Fruit fly (Drosophila melanogaster) whole organism, embryonic: ENCODE data around the gene CG12581.

Experiments used
- B-H2 ChIP-seq: fragments of 200-800 bp; sonication (Bioruptor generic); optimal IDR thresholded peaks from 2 replicates; lab custom pipeline; 2018; ENCODE audit warnings: missing biosample characterization, mild to moderate bottlenecking, missing genetic modification characterization
- CG12219 ChIP-seq: fragments of 200-800 bp; sonication (Bioruptor generic); optimal IDR thresholded peaks from 3 replicates; lab custom pipeline; 2018; ENCODE audit warnings: missing biosample characterization, mild to moderate bottlenecking, missing genetic modification characterization
- CG1233 ChIP-seq: fragments of 200-800 bp; sonication (Bioruptor generic); optimal IDR thresholded peaks from 4 replicates; lab custom pipeline; 2018; ENCODE audit warnings: missing biosample characterization, mild to moderate bottlenecking, missing genetic modification characterization
- CG13123 ChIP-seq: fragments of 200-800 bp; sonication (Bioruptor generic); optimal IDR thresholded peaks from 2 replicates; lab custom pipeline; 2016; ENCODE audit warnings: missing biosample characterization, missing genetic modification characterization
- CG15696 ChIP-seq: fragments of 200-800 bp; sonication (Bioruptor generic); optimal IDR thresholded peaks from 2 replicates; lab custom pipeline; 2019; ENCODE audit warnings: missing biosample characterization, mild to moderate bottlenecking, missing genetic modification characterization, moderate library complexity
- CG16815 ChIP-seq: fragments of 200-800 bp; sonication (Bioruptor generic); optimal IDR thresholded peaks from 3 replicates; lab custom pipeline; 2017; ENCODE audit warnings: missing biosample characterization, mild to moderate bottlenecking, missing genetic modification characterization
- CG17186 ChIP-seq: fragments of 200-800 bp; sonication (Bioruptor generic); optimal IDR thresholded peaks from 3 replicates; lab custom pipeline; 2017; ENCODE audit warnings: missing biosample characterization, missing genetic modification reagents, missing genetic modification characterization
- CG17385 ChIP-seq: fragments of 200-800 bp; sonication (Bioruptor generic); optimal IDR thresholded peaks from 3 replicates; lab custom pipeline; 2018; ENCODE audit warnings: missing biosample characterization, mild to moderate bottlenecking, missing genetic modification characterization
- CG18764 ChIP-seq: fragments of 200-800 bp; sonication (Bioruptor generic); optimal IDR thresholded peaks from 3 replicates; lab custom pipeline; 2016; ENCODE audit warnings: missing biosample characterization, missing genetic modification characterization
- CG31224 ChIP-seq: fragments of 200-800 bp; sonication (Bioruptor generic); IDR thresholded peaks from 2 replicates; pipeline ENCODE4 v1.3.6; 2022; ENCODE audit warnings: missing biosample characterization, missing genetic modification characterization
- CG31365 ChIP-seq: fragments of 200-800 bp; sonication (Bioruptor generic); optimal IDR thresholded peaks from 2 replicates; lab custom pipeline; 2018; ENCODE audit warnings: missing biosample characterization, mild to moderate bottlenecking, missing genetic modification characterization
- CG3163 ChIP-seq: fragments of 200-800 bp; sonication (Bioruptor generic); optimal IDR thresholded peaks from 3 replicates; lab custom pipeline; 2016; ENCODE audit warnings: missing biosample characterization, missing genetic modification characterization
- CG6654 ChIP-seq: fragments of 200-800 bp; sonication (Bioruptor generic); optimal IDR thresholded peaks from 2 replicates; lab custom pipeline; 2017; ENCODE audit warnings: missing biosample characterization, mild to moderate bottlenecking, missing genetic modification characterization
- CG9876 ChIP-seq: fragments of 200-800 bp; sonication (Bioruptor generic); optimal IDR thresholded peaks from 2 replicates; lab custom pipeline; 2016; ENCODE audit warnings: missing biosample characterization, missing genetic modification characterization
- Camta ChIP-seq: fragments of 200-800 bp; sonication (Bioruptor generic); optimal IDR thresholded peaks from 2 replicates; lab custom pipeline; 2016; ENCODE audit warnings: missing biosample characterization, missing genetic modification characterization
- D19A ChIP-seq: fragments of 200-800 bp; optimal IDR thresholded peaks from 3 replicates; lab custom pipeline; 2019; ENCODE audit warnings: missing biosample characterization, mild to moderate bottlenecking, missing genetic modification characterization, moderate library complexity
- D19B ChIP-seq: fragments of 200-800 bp; sonication (Bioruptor generic); optimal IDR thresholded peaks from 2 replicates; lab custom pipeline; 2017; ENCODE audit warnings: missing biosample characterization, mild to moderate bottlenecking, missing genetic modification characterization
- Dad ChIP-seq: fragments of 200-800 bp; sonication (Bioruptor generic); optimal IDR thresholded peaks from 3 replicates; lab custom pipeline; 2016; ENCODE audit warnings: missing biosample characterization, missing genetic modification characterization
- Dip2 ChIP-seq: fragments of 200-800 bp; sonication (Bioruptor generic); IDR thresholded peaks from 2 replicates; pipeline ENCODE4 v1.3.6; 2022; ENCODE audit warnings: missing biosample characterization, missing genetic modification characterization
- Doc3 ChIP-seq: fragments of 200-800 bp; sonication (Bioruptor generic); IDR thresholded peaks from 3 replicates; pipeline ENCODE4 v1.3.6; 2022; ENCODE audit warnings: missing biosample characterization, missing genetic modification characterization; ENCODE audit not compliant: partially characterized antibody
- Fer1 ChIP-seq: fragments of 200-800 bp; sonication (Bioruptor generic); optimal IDR thresholded peaks from 2 replicates; lab custom pipeline; 2017; ENCODE audit warnings: missing biosample characterization, mild to moderate bottlenecking, missing genetic modification characterization
- Hey ChIP-seq: fragments of 200-800 bp; sonication (Bioruptor generic); optimal IDR thresholded peaks from 3 replicates; lab custom pipeline; 2018; ENCODE audit warnings: missing biosample characterization, mild to moderate bottlenecking, missing genetic modification characterization
- Lpt ChIP-seq: fragments of >200 bp; optimal IDR thresholded peaks from 2 replicates; lab custom pipeline; 2018; ENCODE audit warnings: missing biosample characterization, missing genetic modification characterization
- Mad ChIP-seq: fragments of 200-800 bp; sonication (Bioruptor generic); optimal IDR thresholded peaks from 2 replicates; lab custom pipeline; 2016; ENCODE audit warnings: missing biosample characterization, missing genetic modification characterization
- Meics ChIP-seq: fragments of 200-800 bp; sonication (Bioruptor generic); optimal IDR thresholded peaks from 2 replicates; lab custom pipeline; 2017; ENCODE audit warnings: missing biosample characterization, mild to moderate bottlenecking, missing genetic modification characterization
- Myb ChIP-seq: fragments of 200-800 bp; sonication (Bioruptor generic); optimal IDR thresholded peaks from 2 replicates; lab custom pipeline; 2016; ENCODE audit warnings: missing biosample characterization, missing genetic modification characterization
- NC2β ChIP-seq: fragments of 200-800 bp; sonication (Bioruptor generic); optimal IDR thresholded peaks from 2 replicates; lab custom pipeline; 2016; ENCODE audit warnings: missing biosample characterization, missing genetic modification characterization
- NFAT ChIP-seq: fragments of 200-800 bp; sonication (Bioruptor generic); IDR thresholded peaks from 2 replicates; pipeline ENCODE4 v1.3.6; 2022; ENCODE audit warnings: missing biosample characterization, missing genetic modification characterization
- Nf-YB ChIP-seq: fragments of 200-800 bp; sonication (Bioruptor generic); optimal IDR thresholded peaks from 3 replicates; lab custom pipeline; 2019; ENCODE audit warnings: missing biosample characterization, mild to moderate bottlenecking, missing genetic modification characterization, moderate library complexity
- PHDP ChIP-seq: fragments of 200-800 bp; sonication (Bioruptor generic); optimal IDR thresholded peaks from 3 replicates; lab custom pipeline; 2018; ENCODE audit warnings: missing biosample characterization, mild to moderate bottlenecking, missing genetic modification characterization, moderate library complexity
- Ssrp ChIP-seq: fragments of 200-800 bp; sonication (Bioruptor generic); optimal IDR thresholded peaks from 2 replicates; lab custom pipeline; 2018; ENCODE audit warnings: missing biosample characterization, mild to moderate bottlenecking, missing genetic modification characterization, moderate library complexity
- bbx ChIP-seq: fragments of 200-800 bp; sonication (Bioruptor generic); IDR thresholded peaks from 2 replicates; pipeline ENCODE4 v1.3.6; 2022; ENCODE audit warnings: missing biosample characterization, missing genetic modification characterization; ENCODE audit not compliant: partially characterized antibody
- btn ChIP-seq: fragments of 200-800 bp; sonication (Bioruptor generic); optimal IDR thresholded peaks from 2 replicates; lab custom pipeline; 2016; ENCODE audit warnings: missing biosample characterization, missing genetic modification characterization
- crp ChIP-seq, 2 experiments: fragments of 200-800 bp; sonication (Bioruptor generic); optimal IDR thresholded peaks; 2 replicates in 1 of 2; 3 replicates in 1 of 2; lab custom pipeline; 2017; ENCODE audit warnings: missing biosample characterization in 2 of 2, missing genetic modification characterization in 2 of 2, mild to moderate bottlenecking in 1 of 2, moderate library complexity in 1 of 2
- cwo ChIP-seq: fragments of 200-800 bp; sonication (Bioruptor generic); optimal IDR thresholded peaks from 3 replicates; lab custom pipeline; 2017; ENCODE audit warnings: missing biosample characterization, missing genetic modification characterization, mild to moderate bottlenecking, moderate library complexity, missing genetic modification reagents
- dpn ChIP-seq, 2 experiments: fragments of 200-800 bp; sonication (Bioruptor generic); optimal IDR thresholded peaks; 3 replicates each; lab custom pipeline; 2016; ENCODE audit warnings: missing biosample characterization in 2 of 2, missing genetic modification characterization in 2 of 2
- eve ChIP-seq, 2 experiments: fragments of >200 bp; optimal IDR thresholded peaks; 2 replicates each; lab custom pipeline; 2017; ENCODE audit warnings: missing biosample characterization in 2 of 2, missing genetic modification characterization in 2 of 2
- fd64A ChIP-seq: fragments of 200-800 bp; sonication (Bioruptor generic); optimal IDR thresholded peaks from 3 replicates; lab custom pipeline; 2018; ENCODE audit warnings: missing biosample characterization, mild to moderate bottlenecking, missing genetic modification characterization
- gce ChIP-seq: fragments of 200-800 bp; sonication (Bioruptor generic); IDR thresholded peaks from 3 replicates; pipeline ENCODE4 v1.3.6; 2022; ENCODE audit warnings: missing biosample characterization, missing genetic modification characterization
- gsb-n ChIP-seq: fragments of 200-800 bp; sonication (Bioruptor generic); optimal IDR thresholded peaks from 3 replicates; lab custom pipeline; 2018; ENCODE audit warnings: missing biosample characterization, mild to moderate bottlenecking, missing genetic modification characterization
- h ChIP-seq: fragments of >200 bp; optimal IDR thresholded peaks from 2 replicates; lab custom pipeline; 2017
- ind ChIP-seq: fragments of 200-800 bp; sonication (Bioruptor generic); optimal IDR thresholded peaks from 3 replicates; lab custom pipeline; 2016; ENCODE audit warnings: missing biosample characterization, missing genetic modification characterization
- jing ChIP-seq: fragments of 200-800 bp; sonication (Bioruptor generic); optimal IDR thresholded peaks from 2 replicates; lab custom pipeline; 2018; ENCODE audit warnings: missing biosample characterization, mild to moderate bottlenecking, missing genetic modification characterization
- jumu ChIP-seq: fragments of 200-800 bp; sonication (Bioruptor generic); optimal IDR thresholded peaks from 3 replicates; lab custom pipeline; 2016; ENCODE audit warnings: missing biosample characterization, missing genetic modification characterization
- knrl ChIP-seq: fragments of 200-800 bp; sonication (Bioruptor generic); IDR thresholded peaks from 3 replicates; pipeline ENCODE4 v1.3.6; 2022; ENCODE audit warnings: missing biosample characterization, missing genetic modification characterization; ENCODE audit not compliant: partially characterized antibody
- org-1 ChIP-seq: fragments of 200-800 bp; sonication (Bioruptor generic); optimal IDR thresholded peaks from 2 replicates; lab custom pipeline; 2017; ENCODE audit warnings: missing biosample characterization, missing genetic modification characterization
- phol ChIP-seq: fragments of 200-800 bp; sonication (Bioruptor generic); optimal IDR thresholded peaks from 3 replicates; lab custom pipeline; 2018; ENCODE audit warnings: missing biosample characterization, mild to moderate bottlenecking, missing genetic modification characterization, moderate library complexity
- pum ChIP-seq: fragments of 200-800 bp; sonication (Bioruptor generic); optimal IDR thresholded peaks from 2 replicates; lab custom pipeline; 2016; ENCODE audit warnings: missing biosample characterization, missing genetic modification characterization
- row ChIP-seq: fragments of 200-800 bp; sonication (Bioruptor generic); IDR thresholded peaks from 3 replicates; pipeline ENCODE4 v1.3.6; 2022; ENCODE audit warnings: missing biosample characterization, missing genetic modification characterization
- tna ChIP-seq: fragments of 200-800 bp; sonication (Bioruptor generic); IDR thresholded peaks from 2 replicates; pipeline ENCODE4 v1.3.6; 2022; ENCODE audit warnings: missing biosample characterization, missing genetic modification characterization; ENCODE audit not compliant: partially characterized antibody
- zfh1 ChIP-seq: fragments of 200-800 bp; sonication (Bioruptor generic); IDR thresholded peaks from 3 replicates; pipeline ENCODE4 v1.3.6; 2022; ENCODE audit warnings: missing biosample characterization, missing genetic modification characterization
- zfh2 ChIP-seq: fragments of 200-800 bp; sonication (Bioruptor generic); optimal IDR thresholded peaks from 2 replicates; lab custom pipeline; 2016; ENCODE audit warnings: missing biosample characterization, missing genetic modification characterization

The CG12581 gene

DNA sequence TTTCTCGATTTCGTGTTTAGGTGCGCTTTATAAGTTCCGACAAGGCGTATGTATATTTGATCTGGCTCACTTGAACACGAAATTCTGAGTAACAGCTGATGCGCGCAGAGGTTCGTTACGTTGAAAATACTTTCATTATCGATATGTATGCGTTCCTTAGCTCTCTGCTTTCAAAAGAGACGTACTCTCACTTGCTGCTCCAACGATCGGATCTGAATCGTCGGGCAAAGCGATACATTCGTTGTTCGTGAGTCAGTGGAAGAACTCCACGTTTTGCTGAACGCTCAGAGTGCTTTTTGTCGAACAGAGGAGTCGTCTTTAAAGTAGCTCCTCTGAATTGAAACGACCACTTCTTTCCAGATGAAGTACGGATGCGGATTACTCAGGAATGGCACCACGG, 22.6 kb downstream of the CG12581 start, which contains the start of gene beta-Man (continued):
- no peak for TF ChIP-seq CG18764 (GFP tag; lab: Kevin White, UChicago)
- TF ChIP-seq PHDP (tag; lab: Kevin White, UChicago), result no peak
- no peak; the same call in 2 of the 3 replicates for TF ChIP-seq Doc3 (GFP tag; lab: Robert Waterston, UW)
- peak; percentile 53 to 92 for TF ChIP-seq crp (GFP tag; optimal IDR thresholded peaks at IDR 0.05; lab: Kevin White, UChicago)
- TF ChIP-seq CG31224 (GFP tag; lab: Robert Waterston, UW), result no peak
- no peak for TF ChIP-seq gce (GFP tag; lab: Robert Waterston, UW)
- TF ChIP-seq D19A, result peak; percentile 7
- no peak for TF ChIP-seq cwo (GFP tag; lab: Kevin White, UChicago)
- TF ChIP-seq CG1233 (GFP tag; lab: Kevin White, UChicago), result no peak
- TF ChIP-seq CG17186, result peak; percentile 79
- TF ChIP-seq B-H2 (GFP tag; lab: Kevin White, UChicago), result no peak
- TF ChIP-seq gsb-n, result no peak
- no peak for TF ChIP-seq Dad (GFP tag; lab: Kevin White, UChicago)
- TF ChIP-seq CG31365 (tag; lab: Kevin White, UChicago), result no peak
- TF ChIP-seq tna (GFP tag; lab: Robert Waterston, UW), result no peak
- no peak for TF ChIP-seq Mad
- no peak for TF ChIP-seq zfh2 (GFP tag; lab: Kevin White, UChicago)
- TF ChIP-seq pum (GFP tag; lab: Kevin White, UChicago), result no peak
- TF ChIP-seq dpn (GFP tag; optimal IDR thresholded peaks at IDR 0.05; lab: Kevin White, UChicago), result no peak
- peak; percentile 43 for TF ChIP-seq Meics
- no peak for TF ChIP-seq D19B
- TF ChIP-seq Lpt, result no peak
- TF ChIP-seq Ssrp (tag; lab: Kevin White, UChicago), result no peak
- peak; percentile 53 for TF ChIP-seq knrl (GFP tag; lab: Robert Waterston, UW)
- no peak for TF ChIP-seq Nf-YB
- no peak for TF ChIP-seq jumu (GFP tag; lab: Kevin White, UChicago)
- TF ChIP-seq CG17385 (GFP tag; lab: Kevin White, UChicago), result no peak
- TF ChIP-seq jing (GFP tag; lab: Kevin White, UChicago), result no peak
- TF ChIP-seq Camta (GFP tag; lab: Kevin White, UChicago), result no peak
- TF ChIP-seq row (GFP tag; lab: Robert Waterston, UW), result peak; percentile 39; the same call in 1 of the 3 replicates
- TF ChIP-seq eve (GFP tag; optimal IDR thresholded peaks at IDR 0.05; lab: Kevin White, UChicago), result no peak
- TF ChIP-seq fd64A, result no peak
- TF ChIP-seq CG16815 (GFP tag; lab: Kevin White, UChicago), result no peak
- TF ChIP-seq CG6654 (GFP tag; lab: Kevin White, UChicago), result no peak
- no peak for TF ChIP-seq h (lab: Kevin White, UChicago)
- no peak for TF ChIP-seq CG9876 (GFP tag; lab: Kevin White, UChicago)
- TF ChIP-seq CG13123 (GFP tag; lab: Kevin White, UChicago), result no peak
- no peak for TF ChIP-seq Hey (tag; lab: Kevin White, UChicago)
- TF ChIP-seq phol (tag; lab: Kevin White, UChicago), result no peak
- TF ChIP-seq Myb (GFP tag; lab: Kevin White, UChicago), result no peak
- TF ChIP-seq CG3163 (GFP tag; lab: Kevin White, UChicago), result peak; percentile 9
- TF ChIP-seq ind (GFP tag; lab: Kevin White, UChicago), result no peak
- TF ChIP-seq NC2β (GFP tag; lab: Kevin White, UChicago), result no peak
- peak; percentile 54 for TF ChIP-seq bbx (GFP tag; lab: Robert Waterston, UW)
- no peak for TF ChIP-seq CG12219 (GFP tag; lab: Kevin White, UChicago)
- TF ChIP-seq Dip2, result no peak
- TF ChIP-seq btn, result no peak
- no peak for TF ChIP-seq CG15696
- TF ChIP-seq Fer1 (GFP tag; lab: Kevin White, UChicago), result no peak
- no peak for TF ChIP-seq org-1 (GFP tag; lab: Kevin White, UChicago)
- TF ChIP-seq NFAT (GFP tag; lab: Robert Waterston, UW), result no peak
- TF ChIP-seq zfh1, result no peak
